Fruit fly (Drosophila melanogaster) whole organism, prepupa: Measurements from ENCODE around the gene Rfx.

ENCODE experiments used
- Blimp-1 ChIP-seq: fragments of 200-800 bp; sonication (Bioruptor generic); optimal IDR thresholded peaks from 3 replicates; lab custom pipeline; 2017; ENCODE audit warnings: missing biosample characterization, missing genetic modification characterization, mild to moderate bottlenecking, moderate library complexity, missing genetic modification reagents
- CG10631 ChIP-seq: fragments of 200-800 bp; sonication (Bioruptor generic); optimal IDR thresholded peaks from 2 replicates; lab custom pipeline; 2016; ENCODE audit warnings: missing biosample characterization, missing genetic modification characterization
- CG11294 ChIP-seq: fragments of 200-800 bp; sonication (Bioruptor generic); IDR thresholded peaks from 2 replicates; pipeline ENCODE4 v1.3.6; 2022; ENCODE audit warnings: missing biosample characterization, missing genetic modification characterization
- CG11762 ChIP-seq: fragments of 200-800 bp; sonication (Bioruptor generic); optimal IDR thresholded peaks from 3 replicates; lab custom pipeline; 2016; ENCODE audit warnings: missing biosample characterization, missing genetic modification characterization; ENCODE audit not compliant: insufficient read depth
- CG1621 ChIP-seq: fragments of 200-800 bp; sonication (Bioruptor generic); optimal IDR thresholded peaks from 3 replicates; lab custom pipeline; 2018; ENCODE audit warnings: missing biosample characterization, mild to moderate bottlenecking, missing genetic modification characterization
- CG16779 ChIP-seq: fragments of 200-800 bp; sonication (Bioruptor generic); optimal IDR thresholded peaks from 3 replicates; lab custom pipeline; 2017; ENCODE audit warnings: missing biosample characterization, mild to moderate bottlenecking, missing genetic modification characterization
- CG3032 ChIP-seq: fragments of 200-800 bp; optimal IDR thresholded peaks from 2 replicates; lab custom pipeline; 2019; ENCODE audit warnings: missing biosample characterization, mild to moderate bottlenecking, missing genetic modification characterization, moderate library complexity
- CG31627 ChIP-seq: fragments of 200-800 bp; sonication (Bioruptor generic); optimal IDR thresholded peaks from 3 replicates; lab custom pipeline; 2016; ENCODE audit warnings: missing biosample characterization, missing genetic modification characterization
- CG32006 ChIP-seq: fragments of 200-800 bp; sonication (Bioruptor generic); optimal IDR thresholded peaks from 3 replicates; lab custom pipeline; 2017; ENCODE audit warnings: missing biosample characterization, mild to moderate bottlenecking, missing genetic modification characterization
- CG34406 ChIP-seq: fragments of 200-800 bp; sonication (Bioruptor generic); optimal IDR thresholded peaks from 3 replicates; lab custom pipeline; 2016; ENCODE audit warnings: missing biosample characterization, missing genetic modification characterization
- CG3919 ChIP-seq: fragments of 200-800 bp; sonication (Bioruptor generic); optimal IDR thresholded peaks from 3 replicates; lab custom pipeline; 2016; ENCODE audit warnings: missing biosample characterization, missing genetic modification characterization
- CG6792 ChIP-seq: fragments of 200-800 bp; sonication (Bioruptor generic); optimal IDR thresholded peaks from 3 replicates; lab custom pipeline; 2016; ENCODE audit warnings: missing biosample characterization, missing genetic modification characterization
- CG6808 ChIP-seq: fragments of 200-800 bp; sonication (Bioruptor generic); optimal IDR thresholded peaks from 3 replicates; lab custom pipeline; 2017; ENCODE audit warnings: missing biosample characterization, missing genetic modification characterization, mild to moderate bottlenecking, moderate library complexity, missing genetic modification reagents
- CG6854 ChIP-seq: fragments of 200-800 bp; sonication (Bioruptor generic); optimal IDR thresholded peaks from 2 replicates; lab custom pipeline; 2017; ENCODE audit warnings: missing biosample characterization, mild to moderate bottlenecking, missing genetic modification characterization
- CG7368 ChIP-seq: fragments of 200-800 bp; sonication (Bioruptor generic); optimal IDR thresholded peaks from 3 replicates; lab custom pipeline; 2016; ENCODE audit warnings: missing biosample characterization, missing genetic modification characterization
- CG8119 ChIP-seq: fragments of 200-800 bp; sonication (Bioruptor generic); IDR thresholded peaks from 3 replicates; pipeline ENCODE4 v1.3.6; 2022; ENCODE audit warnings: missing biosample characterization, missing genetic modification characterization
- CG8632 ChIP-seq: fragments of 200-800 bp; sonication (Bioruptor generic); optimal IDR thresholded peaks from 3 replicates; lab custom pipeline; 2016; ENCODE audit warnings: missing biosample characterization, missing genetic modification characterization
- CG9139 ChIP-seq: fragments of 200-800 bp; sonication (Bioruptor generic); optimal IDR thresholded peaks from 3 replicates; lab custom pipeline; 2017; ENCODE audit warnings: missing biosample characterization, mild to moderate bottlenecking, missing genetic modification characterization
- Eip75B ChIP-seq: fragments of 200-800 bp; sonication (Bioruptor generic); optimal IDR thresholded peaks from 3 replicates; lab custom pipeline; 2016; ENCODE audit warnings: missing biosample characterization, missing genetic modification characterization
- Eip78C ChIP-seq: fragments of 200-800 bp; sonication (Bioruptor generic); peaks from one replicate; lab custom pipeline; 2016; ENCODE audit warnings: missing biosample characterization, missing genetic modification characterization
- Eip93F ChIP-seq: fragments of 200-800 bp; sonication (Bioruptor generic); optimal IDR thresholded peaks from 2 replicates; lab custom pipeline; 2016; ENCODE audit warnings: missing biosample characterization, mild to moderate bottlenecking, missing genetic modification characterization
- Ets96B ChIP-seq: fragments of 200-800 bp; optimal IDR thresholded peaks from 2 replicates; lab custom pipeline; 2019; ENCODE audit warnings: missing biosample characterization, mild to moderate bottlenecking, missing genetic modification characterization, moderate library complexity
- Gug ChIP-seq: fragments of 200-800 bp; sonication (Bioruptor generic); IDR thresholded peaks from 2 replicates; pipeline ENCODE4 v1.3.6; 2022; ENCODE audit warnings: missing biosample characterization, missing genetic modification characterization
- Hr38 ChIP-seq: sonication (Bioruptor generic); optimal IDR thresholded peaks from 2 replicates; lab custom pipeline; 2016; ENCODE audit warnings: missing biosample characterization, missing genetic modification characterization
- Hr39 ChIP-seq: fragments of 200-800 bp; sonication (Bioruptor generic); optimal IDR thresholded peaks from 2 replicates; lab custom pipeline; 2016; ENCODE audit warnings: missing biosample characterization, missing genetic modification characterization
- Hr4 ChIP-seq: fragments of 200-800 bp; sonication (Bioruptor generic); optimal IDR thresholded peaks from 3 replicates; lab custom pipeline; 2016; ENCODE audit warnings: missing biosample characterization, missing genetic modification characterization
- Met ChIP-seq: fragments of 200-800 bp; sonication (Bioruptor generic); optimal IDR thresholded peaks from 3 replicates; lab custom pipeline; 2016; ENCODE audit warnings: missing biosample characterization, missing genetic modification characterization
- OdsH ChIP-seq: fragments of 200-800 bp; sonication (Bioruptor generic); optimal IDR thresholded peaks from 3 replicates; lab custom pipeline; 2016; ENCODE audit warnings: missing biosample characterization, missing genetic modification characterization
- Smox ChIP-seq: fragments of 200-800 bp; sonication (Bioruptor generic); optimal IDR thresholded peaks from 3 replicates; lab custom pipeline; 2016; ENCODE audit warnings: missing biosample characterization, missing genetic modification characterization
- Sox14 ChIP-seq: fragments of 200-800 bp; sonication (Bioruptor generic); optimal IDR thresholded peaks from 3 replicates; lab custom pipeline; 2016; ENCODE audit warnings: missing biosample characterization, missing genetic modification characterization
- Sox15 ChIP-seq: fragments of 200-800 bp; sonication (Bioruptor generic); optimal IDR thresholded peaks from 3 replicates; lab custom pipeline; 2016; ENCODE audit warnings: missing biosample characterization, missing genetic modification characterization
- achi ChIP-seq: fragments of 200-800 bp; sonication (Bioruptor generic); optimal IDR thresholded peaks from 3 replicates; lab custom pipeline; 2016; ENCODE audit warnings: missing biosample characterization, missing genetic modification characterization
- cyc ChIP-seq: fragments of 200-800 bp; sonication (Bioruptor generic); optimal IDR thresholded peaks from 3 replicates; lab custom pipeline; 2016; ENCODE audit warnings: missing biosample characterization, missing genetic modification characterization
- dac ChIP-seq: fragments of 200-800 bp; sonication (Bioruptor generic); optimal IDR thresholded peaks from 2 replicates; lab custom pipeline; 2017; ENCODE audit warnings: missing biosample characterization, mild to moderate bottlenecking, missing genetic modification characterization
- dsx ChIP-seq: fragments of 200-800 bp; optimal IDR thresholded peaks from 3 replicates; lab custom pipeline; 2019; ENCODE audit warnings: missing biosample characterization, mild to moderate bottlenecking, missing genetic modification characterization, moderate library complexity; ENCODE audit not compliant: poor library complexity, severe bottlenecking
- eg ChIP-seq: fragments of 200-800 bp; sonication (Bioruptor generic); IDR thresholded peaks from 3 replicates; pipeline ENCODE4 v1.3.6; 2022; ENCODE audit warnings: missing biosample characterization, missing genetic modification characterization
- esn ChIP-seq: fragments of 200-800 bp; sonication (Bioruptor generic); optimal IDR thresholded peaks from 2 replicates; lab custom pipeline; 2016; ENCODE audit warnings: missing biosample characterization, mild to moderate bottlenecking, missing genetic modification characterization, moderate library complexity
- fd85E ChIP-seq: fragments of 200-800 bp; sonication (Bioruptor generic); optimal IDR thresholded peaks from 3 replicates; lab custom pipeline; 2016; ENCODE audit warnings: missing biosample characterization, missing genetic modification characterization
- fkh ChIP-seq: fragments of 200-800 bp; sonication (Bioruptor generic); optimal IDR thresholded peaks from 3 replicates; lab custom pipeline; 2017; ENCODE audit warnings: missing biosample characterization, mild to moderate bottlenecking, missing genetic modification characterization, moderate library complexity
- lz ChIP-seq: fragments of 200-800 bp; sonication (Bioruptor generic); optimal IDR thresholded peaks from 3 replicates; lab custom pipeline; 2016; ENCODE audit warnings: missing biosample characterization, missing genetic modification characterization
- net ChIP-seq: fragments of 200-800 bp; sonication (Bioruptor generic); optimal IDR thresholded peaks from 3 replicates; lab custom pipeline; 2016; ENCODE audit warnings: missing biosample characterization, missing genetic modification characterization
- salr ChIP-seq, 2 experiments: fragments of 200-800 bp; sonication (Bioruptor generic); optimal IDR thresholded peaks; 3 replicates each; lab custom pipeline; 2016 to 2018; ENCODE audit warnings: missing biosample characterization in 2 of 2, missing genetic modification characterization in 2 of 2, mild to moderate bottlenecking in 1 of 2
- spab ChIP-seq: fragments of 200-800 bp; sonication (Bioruptor generic); optimal IDR thresholded peaks from 2 replicates; lab custom pipeline; 2017; ENCODE audit warnings: missing biosample characterization, mild to moderate bottlenecking, missing genetic modification characterization, missing genetic modification reagents
- ss ChIP-seq, 2 experiments: fragments of 200-800 bp; sonication (Bioruptor generic); optimal IDR thresholded peaks; 2 replicates in 1 of 2; 3 replicates in 1 of 2; lab custom pipeline; 2017 to 2018; ENCODE audit warnings: mild to moderate bottlenecking in 2 of 2, missing biosample characterization in 2 of 2, missing genetic modification characterization in 2 of 2, moderate library complexity in 1 of 2
- svp ChIP-seq: fragments of 200-800 bp; sonication (Bioruptor generic); peaks from one replicate; lab custom pipeline; 2016; ENCODE audit warnings: missing biosample characterization, missing genetic modification characterization
- topi ChIP-seq: fragments of 200-800 bp; sonication (Bioruptor generic); optimal IDR thresholded peaks from 3 replicates; lab custom pipeline; 2016; ENCODE audit warnings: missing biosample characterization, missing genetic modification characterization
- vri ChIP-seq: fragments of 200-800 bp; sonication (Bioruptor generic); optimal IDR thresholded peaks from 3 replicates; lab custom pipeline; 2016; ENCODE audit warnings: missing biosample characterization, mild to moderate bottlenecking, missing genetic modification characterization

The Rfx gene

DNA sequence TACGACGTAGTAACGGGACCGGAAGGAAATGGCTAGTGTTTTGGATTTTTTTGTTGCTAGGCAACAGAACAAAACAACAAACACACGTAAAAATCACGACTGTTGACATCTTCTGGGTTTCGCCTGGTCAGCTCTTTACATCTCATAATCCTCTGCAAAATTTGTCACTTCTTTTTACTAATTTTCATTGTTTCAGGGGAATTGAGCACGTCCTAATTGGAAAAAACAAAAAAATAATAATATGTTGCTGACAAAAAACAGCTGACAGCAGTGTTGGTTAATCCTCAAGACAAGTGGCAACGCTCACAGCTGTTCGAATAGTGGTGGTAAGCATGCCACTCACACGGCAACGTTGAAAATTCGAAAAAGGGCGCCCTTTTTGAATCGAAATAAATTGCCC, at the start of gene Rfx:
Gene Rfx, minus strand, starts transcription at position 220 of the 400 bp plus-strand sequence.
- no peak for TF ChIP-seq salr (GFP tag; optimal IDR thresholded peaks at IDR 0.05; lab: Kevin White, UChicago)
- peak; percentile 74 for TF ChIP-seq CG6854 (GFP tag; lab: Kevin White, UChicago)
- no peak for TF ChIP-seq CG7368 (GFP tag; lab: Kevin White, UChicago)
- peak; percentile 0 for TF ChIP-seq CG1621 (tag; lab: Kevin White, UChicago)
- TF ChIP-seq Gug (GFP tag; lab: Robert Waterston, UW), result no peak
- TF ChIP-seq dsx (GFP tag; lab: Kevin White, UChicago), result peak; percentile 68
- TF ChIP-seq CG11294 (GFP tag; lab: Robert Waterston, UW), result no peak
- TF ChIP-seq Sox14 (GFP tag; lab: Kevin White, UChicago), result peak; percentile 61
- peak; percentile 29 to 64 for TF ChIP-seq ss (GFP tag; optimal IDR thresholded peaks at IDR 0.05; lab: Kevin White, UChicago)
- no peak for TF ChIP-seq CG34406 (GFP tag; lab: Kevin White, UChicago)
- TF ChIP-seq Sox15 (GFP tag; lab: Kevin White, UChicago), result no peak
- TF ChIP-seq vri (GFP tag; lab: Kevin White, UChicago), result peak; percentile 26
- peak; percentile 22 for TF ChIP-seq Eip75B (GFP tag; lab: Kevin White, UChicago)
- peak; percentile 34 for TF ChIP-seq esn
- no peak for TF ChIP-seq Ets96B
- peak; percentile 49 for TF ChIP-seq CG6808 (GFP tag; lab: Kevin White, UChicago)
- no peak for TF ChIP-seq dac (GFP tag; lab: Kevin White, UChicago)
- TF ChIP-seq topi, result peak; percentile 2
- TF ChIP-seq CG6792, result no peak
- no peak for TF ChIP-seq Blimp-1 (GFP tag; lab: Kevin White, UChicago)
- TF ChIP-seq CG3919 (GFP tag; lab: Kevin White, UChicago), result peak; percentile 24
- peak; percentile 79 for TF ChIP-seq Eip78C (GFP tag; lab: Kevin White, UChicago)
- no peak for TF ChIP-seq Smox (GFP tag; lab: Kevin White, UChicago)
- peak; percentile 3 for TF ChIP-seq CG16779 (tag; lab: Kevin White, UChicago)
- TF ChIP-seq CG32006 (GFP tag; lab: Kevin White, UChicago), result peak; percentile 80
- no peak for TF ChIP-seq svp (GFP tag; lab: Kevin White, UChicago)
- TF ChIP-seq CG11762 (GFP tag; lab: Kevin White, UChicago), result no peak
- peak; percentile 0 for TF ChIP-seq CG10631
- TF ChIP-seq CG3032 (tag; lab: Kevin White, UChicago), result peak; percentile 22
- peak; percentile 4 for TF ChIP-seq CG31627 (GFP tag; lab: Kevin White, UChicago)

DNA sequence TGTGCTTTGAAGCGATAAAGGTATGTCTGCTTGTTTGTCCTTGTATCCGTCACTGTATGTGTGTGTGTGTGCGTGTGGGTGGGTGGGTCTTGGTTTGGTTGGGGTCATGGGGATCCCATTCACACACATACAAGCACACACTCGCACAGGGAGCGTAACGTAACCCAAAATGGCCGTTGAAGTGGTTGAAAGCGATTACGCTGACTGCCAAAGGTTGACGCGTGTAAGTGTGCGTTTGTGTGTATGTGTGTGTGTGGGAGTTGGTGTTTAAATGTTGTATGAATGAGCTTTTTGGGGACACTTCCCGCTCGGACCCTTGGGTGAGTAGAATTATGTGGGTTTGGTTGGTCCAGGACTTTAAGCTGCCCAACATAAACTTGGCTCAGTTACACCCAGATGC, 43.3 kb upstream of the Rfx start:
- TF ChIP-seq CG8632 (GFP tag; lab: Kevin White, UChicago), result no peak
- TF ChIP-seq net, result no peak
- no peak for TF ChIP-seq CG3032 (tag; lab: Kevin White, UChicago)
- TF ChIP-seq CG32006 (GFP tag; lab: Kevin White, UChicago), result no peak
- TF ChIP-seq ss (GFP tag; optimal IDR thresholded peaks at IDR 0.05; lab: Kevin White, UChicago), result no peak
- TF ChIP-seq Hr38 (GFP tag; lab: Kevin White, UChicago), result no peak
- no peak for TF ChIP-seq CG8119 (GFP tag; lab: Robert Waterston, UW)
- TF ChIP-seq CG16779 (tag; lab: Kevin White, UChicago), result no peak
- no peak for TF ChIP-seq Eip78C (GFP tag; lab: Kevin White, UChicago)
- TF ChIP-seq Hr4 (GFP tag; lab: Kevin White, UChicago), result no peak
- no peak for TF ChIP-seq CG6792
- TF ChIP-seq Hr39, result no peak
- TF ChIP-seq Met (GFP tag; lab: Kevin White, UChicago), result no peak
- TF ChIP-seq, all 60 proteins: peak for 0

dm6 chr3R:10415923-10416322, 38.1 kb upstream of the Rfx start, which contains the start of gene CG6345:
TSS of gene CG6345 (minus strand) at chr3R:10416046.
- TF ChIP-seq Eip93F (GFP tag; lab: Kevin White, UChicago) (no peak), Sox14 (GFP tag; lab: Kevin White, UChicago) (peak; percentile 59), CG6808 (GFP tag; lab: Kevin White, UChicago) (peak; percentile 47), eg (peak; percentile 49; the same call in 1 of the 3 replicates), topi (peak; percentile 74), dac (GFP tag; lab: Kevin White, UChicago) (peak; percentile 76), fd85E (GFP tag; lab: Kevin White, UChicago) (peak; percentile 16), fkh (GFP tag; lab: Kevin White, UChicago) (peak; percentile 93), achi (GFP tag; lab: Kevin White, UChicago) (peak; percentile 51), salr (GFP tag; optimal IDR thresholded peaks at IDR 0.05; lab: Kevin White, UChicago) (peak in 1 of 2 experiments; percentile 48), OdsH (GFP tag; lab: Kevin White, UChicago) (peak; percentile 71), lz (peak; percentile 71), Gug (GFP tag; lab: Robert Waterston, UW) (no peak; the same call in 1 of the 2 replicates), cyc (peak; percentile 83), CG11762 (GFP tag; lab: Kevin White, UChicago) (peak; percentile 61), CG9139 (GFP tag; lab: Kevin White, UChicago) (peak; percentile 13), CG16779 (tag; lab: Kevin White, UChicago) (no peak), spab (GFP tag; lab: Kevin White, UChicago) (no peak), Ets96B (peak; percentile 61), CG6854 (GFP tag; lab: Kevin White, UChicago) (peak; percentile 50), CG8119 (GFP tag; lab: Robert Waterston, UW) (no peak)
